Worm (Caenorhabditis elegans) whole organism, early embryonic: ENCODE results near the gene unc-49.

ENCODE experiments used
- B0310.2 ChIP-seq: sonication (generic microtip); optimal IDR thresholded peaks from 2 replicates; lab custom pipeline; 2016; ENCODE audit warnings: mild to moderate bottlenecking, missing genetic modification characterization, missing compliant biosample characterization
- F13C5.2 ChIP-seq: sonication (generic microtip); optimal IDR thresholded peaks from 2 replicates; lab custom pipeline; 2017; ENCODE audit warnings: mild to moderate bottlenecking, missing genetic modification characterization, inconsistent platforms, missing compliant biosample characterization
- aly-1 ChIP-seq: sonication (generic microtip); optimal IDR thresholded peaks from 2 replicates; lab custom pipeline; 2016; ENCODE audit warnings: missing genetic modification characterization, missing compliant biosample characterization
- ama-1 ChIP-seq: fragments of 150-350 bp; optimal IDR thresholded peaks from 2 replicates; lab custom pipeline; 2014
- ceh-13 ChIP-seq: fragments of 200-800 bp; sonication (Bioruptor generic); optimal IDR thresholded peaks from 2 replicates; lab custom pipeline; 2018; ENCODE audit warnings: mild to moderate bottlenecking, missing genetic modification characterization, missing compliant biosample characterization
- ceh-36 ChIP-seq: sonication (generic microtip); optimal IDR thresholded peaks from 2 replicates; lab custom pipeline; 2016; ENCODE audit warnings: missing genetic modification characterization, inconsistent platforms, missing compliant biosample characterization
- ets-7 ChIP-seq: sonication (generic microtip); optimal IDR thresholded peaks from 2 replicates; lab custom pipeline; 2016; ENCODE audit warnings: missing genotype, missing genetic modification characterization, missing compliant biosample characterization
- flt-1 ChIP-seq: fragments of 200-800 bp; sonication (Bioruptor generic); IDR thresholded peaks from 2 replicates; pipeline ENCODE4 v1.3.6; 2022; ENCODE audit warnings: missing genetic modification characterization, missing compliant biosample characterization
- hmbx-1 ChIP-seq: sonication (generic microtip); optimal IDR thresholded peaks from 2 replicates; lab custom pipeline; 2016; ENCODE audit warnings: mild to moderate bottlenecking, missing genetic modification characterization, missing compliant biosample characterization
- hmg-4 ChIP-seq: fragments of 200-800 bp; sonication (Bioruptor generic); optimal IDR thresholded peaks from 2 replicates; lab custom pipeline; 2018; ENCODE audit warnings: mild to moderate bottlenecking, missing genetic modification characterization, missing compliant biosample characterization
- hnd-1 ChIP-seq: sonication (generic microtip); optimal IDR thresholded peaks from 2 replicates; lab custom pipeline; 2016; ENCODE audit warnings: missing genetic modification characterization, missing compliant biosample characterization
- pes-1 ChIP-seq: fragments of 200-800 bp; sonication (Bioruptor generic); IDR thresholded peaks from 2 replicates; pipeline ENCODE4 v1.3.6; 2022; ENCODE audit warnings: missing genetic modification reagents, missing genetic modification characterization, missing compliant biosample characterization
- scrt-1 ChIP-seq: fragments of 200-800 bp; sonication (Bioruptor generic); IDR thresholded peaks from 2 replicates; pipeline ENCODE4 v1.3.6; 2022; ENCODE audit warnings: missing genetic modification characterization, missing compliant biosample characterization
- sea-1 ChIP-seq: fragments of 200-800 bp; sonication (Bioruptor generic); conservative IDR thresholded peaks from 2 replicates; pipeline ENCODE4 v1.3.6; 2022; ENCODE audit warnings: missing genetic modification characterization, missing compliant biosample characterization
- tbx-11 ChIP-seq: fragments of 200-800 bp; sonication (Bioruptor generic); IDR thresholded peaks from 2 replicates; pipeline ENCODE4 v1.3.6; 2022; ENCODE audit warnings: missing genetic modification characterization, missing compliant biosample characterization
- tbx-37 ChIP-seq: fragments of 200-800 bp; sonication (Bioruptor generic); conservative IDR thresholded peaks from 2 replicates; pipeline ENCODE4 v1.3.6; 2022; ENCODE audit warnings: missing genetic modification reagents, missing genetic modification characterization, missing compliant biosample characterization
- tra-4 ChIP-seq: sonication (generic microtip); optimal IDR thresholded peaks from 2 replicates; lab custom pipeline; 2017; ENCODE audit warnings: missing genetic modification characterization, missing compliant biosample characterization

Gene unc-49

DNA sequence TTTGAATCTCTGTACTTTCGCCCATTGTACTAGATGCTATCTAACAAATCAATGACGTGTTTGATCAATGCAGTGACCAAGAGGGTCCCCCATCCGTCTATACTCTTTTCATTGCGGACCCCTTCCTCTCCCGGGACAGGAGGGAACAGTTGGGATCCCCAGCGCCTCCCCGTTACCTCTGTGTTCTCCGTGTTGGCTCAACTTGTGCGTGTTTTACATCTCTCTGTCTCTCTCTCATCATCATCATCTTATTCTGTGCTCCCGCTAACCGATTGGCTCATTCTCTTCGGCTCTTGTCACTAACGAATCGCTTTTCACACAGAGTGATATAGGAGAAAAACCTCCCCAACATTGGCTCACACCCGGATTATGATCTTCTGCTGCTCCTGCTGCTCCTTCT is at the start of gene unc-49:
Gene unc-49 (plus strand): TSS at position 240 of the 400 bp plus-strand sequence.
- TF ChIP-seq flt-1 = no peak
- TF ChIP-seq ceh-13 (GFP tag; lab: Kevin White, UChicago) = no peak

DNA sequence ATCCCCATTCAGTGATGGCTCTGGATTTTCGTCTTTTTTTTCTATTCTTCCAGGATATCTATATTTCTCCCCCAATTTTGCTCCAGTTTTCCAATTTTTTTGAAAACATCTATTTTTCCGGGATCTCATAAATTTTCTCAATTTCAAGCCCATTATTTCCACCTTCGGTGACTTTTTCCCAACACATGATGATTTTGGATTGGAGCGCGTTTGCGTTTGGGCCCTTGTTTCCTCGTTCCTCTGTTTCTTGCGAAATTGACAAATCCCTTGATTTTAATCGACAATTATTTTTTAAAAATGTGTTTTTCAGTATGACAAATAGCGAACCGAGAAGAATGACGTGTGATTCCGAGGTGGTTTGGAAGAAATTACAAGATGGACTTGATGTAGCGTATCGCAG is 49.6 kb upstream of the unc-49 start, which contains the start of gene cul-1:
Gene cul-1 (plus strand): TSS at position 311 of the 400 bp plus-strand sequence.
- no peak for TF ChIP-seq pes-1 (GFP tag; lab: Robert Waterston, UW)
- no peak for TF ChIP-seq ets-7 (tag; lab: Kevin White, UChicago)
- TF ChIP-seq tra-4 (tag; lab: Kevin White, UChicago) = no peak
- TF ChIP-seq F13C5.2 (tag; lab: Kevin White, UChicago) = no peak
- no peak for TF ChIP-seq tbx-37
- no peak for TF ChIP-seq tbx-11 (GFP tag; lab: Robert Waterston, UW)
- no peak for TF ChIP-seq ceh-36
- no peak for TF ChIP-seq aly-1 (tag; lab: Kevin White, UChicago)
- no peak for TF ChIP-seq hmg-4 (GFP tag; lab: Kevin White, UChicago)

DNA sequence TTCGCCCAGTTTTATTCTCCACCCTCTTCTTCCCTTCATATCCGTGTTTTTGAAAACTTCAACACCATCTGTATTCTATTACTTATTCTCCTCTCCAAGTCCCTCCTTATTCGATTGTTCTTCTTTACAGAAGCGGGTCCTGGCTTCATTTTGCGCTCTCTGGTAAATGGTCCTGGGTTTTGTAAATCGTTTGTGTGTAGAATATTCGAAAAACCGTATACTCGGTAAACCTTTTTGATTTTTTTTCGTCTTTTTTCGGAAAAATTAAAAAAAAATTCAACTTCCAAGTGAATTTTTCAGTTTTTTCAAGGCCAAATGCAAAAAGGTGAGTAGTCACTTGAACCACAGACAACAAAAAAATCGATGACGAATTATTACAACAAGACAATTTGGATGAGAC is 45.6 kb upstream of the unc-49 start, which contains the start of gene D2045.9:
Gene D2045.9 (plus strand): TSS at position 301 of the 400 bp plus-strand sequence.
- TF ChIP-seq tra-4 (tag; lab: Kevin White, UChicago) (no peak), sea-1 (GFP tag; lab: Robert Waterston, UW) (no peak)

DNA sequence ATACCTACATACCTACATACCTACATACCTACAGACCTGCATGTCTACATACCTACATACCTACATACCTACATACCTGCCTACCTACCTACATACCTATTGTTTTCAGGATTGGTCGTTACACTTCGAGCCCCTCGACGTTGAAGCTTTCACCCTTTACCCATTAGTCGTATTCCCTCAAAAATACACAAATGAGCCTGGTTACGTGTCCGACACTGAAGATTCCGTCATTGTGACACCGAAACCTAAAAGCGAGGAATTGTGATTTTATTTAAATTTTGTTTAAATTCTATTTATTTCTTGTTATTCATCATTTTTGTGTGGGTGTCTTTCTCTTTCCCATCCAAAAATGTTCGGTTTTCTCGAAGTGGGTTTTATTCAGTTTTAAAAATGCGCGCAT is 41.4 kb upstream of the unc-49 start, which contains the start of gene D2045.7:
Gene D2045.7 (plus strand): TSS at position 301 of the 400 bp plus-strand sequence.
- TF ChIP-seq tbx-11 (GFP tag; lab: Robert Waterston, UW) = no peak
- no peak for TF ChIP-seq aly-1 (tag; lab: Kevin White, UChicago)
- TF ChIP-seq tbx-37 = no peak
- TF ChIP-seq scrt-1 = no peak
- TF ChIP-seq ceh-13 (GFP tag; lab: Kevin White, UChicago) = no peak
- TF ChIP-seq hnd-1 = no peak
- TF ChIP-seq B0310.2 = no peak
- TF ChIP-seq sea-1 (GFP tag; lab: Robert Waterston, UW) = no peak
- no peak for TF ChIP-seq tra-4 (tag; lab: Kevin White, UChicago)
- TF ChIP-seq ets-7 (tag; lab: Kevin White, UChicago) = no peak
- no peak for TF ChIP-seq flt-1
- TF ChIP-seq hmg-4 (GFP tag; lab: Kevin White, UChicago) = no peak
- no peak for TF ChIP-seq pes-1 (GFP tag; lab: Robert Waterston, UW)
- TF ChIP-seq hmbx-1 (tag; lab: Kevin White, UChicago) = no peak
- no peak for TF ChIP-seq ceh-36

DNA sequence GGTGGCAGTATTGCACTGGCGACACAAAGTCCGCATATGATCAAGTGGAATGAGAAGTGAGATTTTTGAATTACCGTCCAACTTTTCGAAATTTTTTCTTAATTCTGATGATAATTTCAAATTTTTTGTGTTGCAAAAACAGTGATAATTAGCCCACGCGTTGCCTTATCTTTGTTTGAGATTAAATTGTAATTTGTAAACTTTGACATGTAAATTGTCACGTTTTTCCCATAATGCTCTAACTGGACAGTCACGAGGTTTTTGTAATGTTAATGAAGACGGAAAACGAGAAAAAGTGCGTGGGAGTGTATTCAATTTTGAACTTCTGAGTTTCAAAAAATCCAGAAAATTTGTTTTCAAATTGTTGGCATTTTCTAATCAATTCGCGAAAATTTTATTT is 39.1 kb upstream of the unc-49 start:
- TF ChIP-seq scrt-1 (no peak), tbx-37 (no peak), hmbx-1 (tag; lab: Kevin White, UChicago) (no peak), ets-7 (tag; lab: Kevin White, UChicago) (no peak), ama-1 (lab: Kevin White, UChicago) (no peak), tbx-11 (GFP tag; lab: Robert Waterston, UW) (no peak), aly-1 (tag; lab: Kevin White, UChicago) (no peak), sea-1 (GFP tag; lab: Robert Waterston, UW) (no peak), F13C5.2 (tag; lab: Kevin White, UChicago) (no peak), hmg-4 (GFP tag; lab: Kevin White, UChicago) (no peak), hnd-1 (no peak), B0310.2 (no peak), pes-1 (GFP tag; lab: Robert Waterston, UW) (no peak), tra-4 (tag; lab: Kevin White, UChicago) (no peak), ceh-13 (GFP tag; lab: Kevin White, UChicago) (no peak), ceh-36 (no peak), flt-1 (no peak)

DNA sequence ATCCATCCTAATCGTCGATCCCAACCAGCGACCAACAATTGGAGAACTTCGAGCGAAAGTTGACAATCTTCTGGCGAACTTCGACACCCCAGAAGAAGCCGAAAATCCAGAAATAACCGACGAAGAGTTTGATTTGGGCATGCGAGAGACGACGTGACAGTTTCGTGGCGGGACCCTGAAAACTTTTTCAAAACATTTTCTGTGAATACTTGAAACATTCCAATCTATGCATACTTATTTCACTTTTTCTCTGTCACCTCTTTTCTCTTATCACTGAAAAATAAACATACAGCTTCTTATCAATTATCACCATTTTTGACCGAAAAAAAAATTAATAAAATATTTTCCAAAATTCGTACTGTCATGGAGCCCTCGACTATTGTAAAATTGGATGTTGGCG is 38.6 kb upstream of the unc-49 start, which contains the start of gene D2045.8:
Gene D2045.8 (plus strand): TSS at position 301 of the 400 bp plus-strand sequence.
- TF ChIP-seq scrt-1 = no peak

DNA sequence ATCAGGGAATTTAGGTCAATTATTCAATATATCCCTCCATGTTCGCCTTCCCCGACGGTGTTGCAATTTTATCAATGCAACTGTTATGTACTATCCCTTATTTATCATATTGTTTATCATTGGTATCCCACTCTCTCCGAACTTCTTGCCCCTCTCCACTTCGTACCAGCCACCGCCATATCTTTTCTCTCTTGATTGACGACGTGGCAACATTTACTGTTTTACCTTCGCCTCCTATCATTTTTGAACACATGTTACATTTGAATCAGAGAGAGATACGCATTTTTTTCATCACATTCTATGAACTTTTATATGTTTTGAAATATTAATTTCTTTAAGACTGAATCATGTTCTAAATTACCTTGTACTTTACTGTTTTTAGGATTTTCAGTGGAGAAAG is 34.1 kb upstream of the unc-49 start:
- TF ChIP-seq scrt-1 = no peak

DNA sequence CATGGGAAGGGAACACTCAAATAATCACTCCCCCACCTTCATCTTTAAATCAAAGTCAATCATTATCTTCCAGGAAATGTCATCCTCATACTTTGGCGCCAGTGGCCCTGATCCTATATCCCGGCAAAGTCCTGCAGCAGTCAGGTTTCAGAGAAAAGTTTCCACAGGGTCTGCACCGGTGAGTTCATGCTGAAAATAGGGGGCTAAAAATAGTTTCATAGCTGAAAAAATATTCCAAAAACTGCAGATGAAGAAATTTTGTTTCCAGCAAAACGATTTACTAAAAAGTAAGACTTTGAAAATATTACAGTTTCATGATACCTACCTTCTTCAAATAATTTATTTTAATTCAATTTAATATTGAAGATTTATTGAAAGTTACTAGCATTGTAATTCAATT is 32.5 kb upstream of the unc-49 start, which contains the start of gene ptr-25:
Gene ptr-25 (plus strand): TSS at position 73 of the 400 bp plus-strand sequence.
- TF ChIP-seq hnd-1 (no peak), aly-1 (tag; lab: Kevin White, UChicago) (no peak), ama-1 (lab: Kevin White, UChicago) (no peak), tbx-37 (no peak), F13C5.2 (tag; lab: Kevin White, UChicago) (no peak)

DNA sequence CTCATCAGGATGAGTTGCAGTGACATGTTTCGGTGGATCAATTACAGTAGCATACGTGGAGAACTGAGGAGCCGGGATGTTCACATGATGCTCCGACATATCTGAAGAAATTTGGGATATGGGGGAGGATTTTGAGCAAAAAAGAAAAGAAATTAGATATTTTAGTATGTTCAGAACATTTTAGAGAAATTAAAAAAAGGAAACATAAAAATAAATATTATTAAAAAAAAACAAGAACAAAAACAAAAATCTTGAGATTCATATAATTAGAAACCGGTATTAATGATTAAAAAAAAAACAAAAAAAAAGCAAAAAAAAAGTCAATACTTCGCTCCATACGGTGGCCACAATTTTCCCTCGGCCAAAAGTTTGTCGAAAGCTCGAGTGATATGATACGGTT is 16.8 kb upstream of the unc-49 start, which contains the start of gene rab-33:
Gene rab-33 (minus strand): TSS at position 101 of the 400 bp plus-strand sequence.
- TF ChIP-seq ama-1 (lab: Kevin White, UChicago) (no peak), B0310.2 (no peak), flt-1 (no peak), scrt-1 (no peak), tra-4 (tag; lab: Kevin White, UChicago) (no peak), ets-7 (tag; lab: Kevin White, UChicago) (no peak), ceh-13 (GFP tag; lab: Kevin White, UChicago) (no peak), tbx-11 (GFP tag; lab: Robert Waterston, UW) (no peak), ceh-36 (no peak), pes-1 (GFP tag; lab: Robert Waterston, UW) (no peak), aly-1 (tag; lab: Kevin White, UChicago) (no peak), sea-1 (GFP tag; lab: Robert Waterston, UW) (no peak), tbx-37 (no peak), hmbx-1 (tag; lab: Kevin White, UChicago) (no peak), hnd-1 (no peak)
